Worm (Caenorhabditis elegans) whole organism, L1 larva: ENCODE data around the gene mboa-6.
A peak's percentile ranks its signal among the peaks of the same experiment; 100 is the strongest.

Experiments used
- F16B12.6 ChIP-seq: fragments of 150-350 bp; optimal IDR thresholded peaks from 2 replicates; lab custom pipeline; 2014; ENCODE audit warnings: missing biosample characterization, missing genetic modification characterization
- aha-1 ChIP-seq: fragments of 150-350 bp; optimal IDR thresholded peaks from 2 replicates; lab custom pipeline; 2014; ENCODE audit warnings: missing biosample characterization, missing genetic modification characterization
- alr-1 ChIP-seq: fragments of 200-800 bp; sonication (Bioruptor generic); optimal IDR thresholded peaks from 2 replicates; lab custom pipeline; 2018; ENCODE audit warnings: borderline replicate concordance, mild to moderate bottlenecking, missing genetic modification characterization, missing compliant biosample characterization
- ama-1 ChIP-seq: fragments of 150-350 bp; optimal IDR thresholded peaks from 2 replicates; lab custom pipeline; 2014
- ceh-8 ChIP-seq: fragments of 200-800 bp; sonication (Bioruptor generic); optimal IDR thresholded peaks from 2 replicates; lab custom pipeline; 2018; ENCODE audit warnings: mild to moderate bottlenecking, missing genetic modification characterization, moderate library complexity, missing compliant biosample characterization
- ceh-82 ChIP-seq, 3 experiments: fragments of 150-350 bp in 1 of 3; sonication (generic microtip) in 2 of 3; optimal IDR thresholded peaks; 2 replicates each; lab custom pipeline; 2014 to 2017; ENCODE audit warnings: missing biosample characterization in 3 of 3, missing genetic modification characterization in 3 of 3
- ceh-88 ChIP-seq: fragments of 200-800 bp; sonication (Bioruptor generic); IDR thresholded peaks from 2 replicates; pipeline ENCODE4 v1.3.6; 2022; ENCODE audit warnings: missing genetic modification characterization, missing compliant biosample characterization
- ceh-90 ChIP-seq: sonication (generic microtip); optimal IDR thresholded peaks from 2 replicates; lab custom pipeline; 2016; ENCODE audit warnings: missing genetic modification characterization, missing compliant biosample characterization
- ces-1 ChIP-seq: fragments of 150-350 bp; optimal IDR thresholded peaks from 2 replicates; lab custom pipeline; 2014; ENCODE audit warnings: missing biosample characterization, missing genetic modification reagents, missing genetic modification characterization
- egl-13 ChIP-seq: sonication (generic microtip); optimal IDR thresholded peaks from 2 replicates; lab custom pipeline; 2016; ENCODE audit warnings: missing genotype, missing genetic modification reagents, missing genetic modification characterization, missing compliant biosample characterization
- elt-2 ChIP-seq: sonication (generic microtip); optimal IDR thresholded peaks from 2 replicates; lab custom pipeline; 2016; ENCODE audit warnings: missing genetic modification characterization, mild to moderate bottlenecking, inconsistent platforms, missing compliant biosample characterization, missing genetic modification reagents
- elt-3 ChIP-seq, 6 experiments: fragments of 150-350 bp in 1 of 6; sonication (generic microtip); optimal IDR thresholded peaks; 2 replicates each; lab custom pipeline; 2017 to 2018; ENCODE audit warnings: missing biosample characterization in 6 of 6, missing genetic modification characterization in 6 of 6, inconsistent platforms in 1 of 6
- ets-5 ChIP-seq: fragments of 200-800 bp; sonication (Bioruptor generic); IDR thresholded peaks from 2 replicates; pipeline ENCODE4 v1.3.6; 2022; ENCODE audit warnings: missing genetic modification characterization, missing compliant biosample characterization
- fkh-8 ChIP-seq: sonication (generic microtip); optimal IDR thresholded peaks from 2 replicates; lab custom pipeline; 2016; ENCODE audit warnings: mild to moderate bottlenecking, missing genetic modification characterization, missing compliant biosample characterization
- grh-1 ChIP-seq: fragments of 200-800 bp; sonication (Bioruptor generic); IDR thresholded peaks from 2 replicates; pipeline ENCODE4 v1.3.6; 2022; ENCODE audit warnings: missing genetic modification reagents, missing genetic modification characterization, missing compliant biosample characterization
- hlh-17 ChIP-seq: fragments of 200-800 bp; sonication (Bioruptor generic); optimal IDR thresholded peaks from 2 replicates; lab custom pipeline; 2018; ENCODE audit warnings: missing genetic modification characterization, mild to moderate bottlenecking, missing compliant biosample characterization, moderate library complexity, borderline replicate concordance
- hlh-4 ChIP-seq: sonication (generic microtip); optimal IDR thresholded peaks from 2 replicates; lab custom pipeline; 2016; ENCODE audit warnings: mild to moderate bottlenecking, missing genetic modification characterization, missing compliant biosample characterization
- hpl-2 ChIP-seq: fragments of 150-350 bp; optimal IDR thresholded peaks from 2 replicates; lab custom pipeline; 2014; ENCODE audit warnings: missing biosample characterization, missing genetic modification reagents, missing genetic modification characterization
- irx-1 ChIP-seq: sonication (generic microtip); optimal IDR thresholded peaks from 2 replicates; lab custom pipeline; 2016; ENCODE audit warnings: missing genetic modification characterization, missing compliant biosample characterization
- isw-1 ChIP-seq: fragments of 200-800 bp; sonication (Bioruptor generic); IDR thresholded peaks from 2 replicates; pipeline ENCODE4 v1.3.6; 2022; ENCODE audit warnings: missing genetic modification characterization, missing compliant biosample characterization
- jun-1 ChIP-seq: fragments of 150-350 bp; optimal IDR thresholded peaks from 2 replicates; lab custom pipeline; 2014; ENCODE audit warnings: missing biosample characterization, missing genetic modification reagents, missing genetic modification characterization
- lin-14 ChIP-seq: fragments of 200-800 bp; sonication (Bioruptor generic); optimal IDR thresholded peaks from 2 replicates; lab custom pipeline; 2018; ENCODE audit warnings: mild to moderate bottlenecking, missing genetic modification characterization, moderate library complexity, missing compliant biosample characterization
- lin-15B ChIP-seq: fragments of 150-350 bp; sonication (generic microtip); optimal IDR thresholded peaks from 3 replicates; lab custom pipeline; 2014; ENCODE audit warnings: missing biosample characterization, missing genetic modification characterization
- lir-3 ChIP-seq: sonication (generic microtip); optimal IDR thresholded peaks from 2 replicates; lab custom pipeline; 2016; ENCODE audit warnings: mild to moderate bottlenecking, missing genetic modification characterization, moderate library complexity, missing compliant biosample characterization; ENCODE audit not compliant: poor library complexity
- lsy-2 ChIP-seq, 2 experiments: fragments of 150-350 bp; optimal IDR thresholded peaks; 2 replicates each; lab custom pipeline; 2014; ENCODE audit warnings: missing biosample characterization in 2 of 2, missing genetic modification characterization in 2 of 2
- mdl-1 ChIP-seq, 2 experiments: fragments of 150-350 bp; optimal IDR thresholded peaks; 2 replicates each; lab custom pipeline; 2014 to 2017; ENCODE audit warnings: missing biosample characterization in 2 of 2, missing genetic modification characterization in 2 of 2, inconsistent platforms in 1 of 2
- mef-2 ChIP-seq: fragments of 150-350 bp; optimal IDR thresholded peaks from 2 replicates; lab custom pipeline; 2014; ENCODE audit warnings: missing biosample characterization, missing genetic modification characterization
- mep-1 ChIP-seq: fragments of 150-350 bp; optimal IDR thresholded peaks from 2 replicates; lab custom pipeline; 2014; ENCODE audit warnings: missing biosample characterization, missing genetic modification characterization
- nhr-11 ChIP-seq: fragments of 150-350 bp; optimal IDR thresholded peaks from 2 replicates; lab custom pipeline; 2014; ENCODE audit warnings: missing biosample characterization, missing genetic modification characterization
- nhr-19 ChIP-seq: fragments of 200-800 bp; sonication (Bioruptor generic); conservative IDR thresholded peaks from 2 replicates; pipeline ENCODE4 v1.3.6; 2022; ENCODE audit warnings: missing genetic modification characterization, missing compliant biosample characterization
- nhr-20 ChIP-seq: sonication (generic microtip); optimal IDR thresholded peaks from 2 replicates; lab custom pipeline; 2016; ENCODE audit warnings: mild to moderate bottlenecking, missing genetic modification characterization, missing compliant biosample characterization
- nhr-237 ChIP-seq: fragments of 150-350 bp; optimal IDR thresholded peaks from 2 replicates; lab custom pipeline; 2014; ENCODE audit warnings: missing biosample characterization, missing genetic modification characterization
- nhr-28 ChIP-seq: fragments of 150-350 bp; optimal IDR thresholded peaks from 2 replicates; lab custom pipeline; 2014; ENCODE audit warnings: missing biosample characterization, missing genetic modification characterization
- nhr-76 ChIP-seq: sonication (generic microtip); optimal IDR thresholded peaks from 2 replicates; lab custom pipeline; 2017; ENCODE audit warnings: missing biosample characterization, missing genetic modification characterization
- nhr-77 ChIP-seq: fragments of 150-350 bp; optimal IDR thresholded peaks from 2 replicates; lab custom pipeline; 2014; ENCODE audit warnings: missing biosample characterization, missing genetic modification characterization
- nhr-84 ChIP-seq: sonication (generic microtip); optimal IDR thresholded peaks from 2 replicates; lab custom pipeline; 2017; ENCODE audit warnings: missing biosample characterization, missing genetic modification characterization
- nhr-85 ChIP-seq: sonication (generic microtip); peaks from one replicate; lab custom pipeline; 2016; ENCODE audit warnings: missing genetic modification characterization, inconsistent platforms, missing compliant biosample characterization
- nhr-90 ChIP-seq: sonication (generic microtip); optimal IDR thresholded peaks from 2 replicates; lab custom pipeline; 2016; ENCODE audit warnings: mild to moderate bottlenecking, missing genetic modification characterization, missing compliant biosample characterization; ENCODE audit not compliant: poor library complexity
- pag-3 ChIP-seq: sonication (generic microtip); optimal IDR thresholded peaks from 2 replicates; lab custom pipeline; 2017; ENCODE audit warnings: missing genetic modification characterization, mild to moderate bottlenecking, missing compliant biosample characterization, antibody characterized with exemption, borderline replicate concordance; ENCODE audit not compliant: insufficient read depth
- pqm-1 ChIP-seq: sonication (generic microtip); optimal IDR thresholded peaks from 3 replicates; lab custom pipeline; 2017; ENCODE audit warnings: missing biosample characterization, missing genetic modification characterization
- rnt-1 ChIP-seq: sonication (generic microtip); optimal IDR thresholded peaks from 2 replicates; lab custom pipeline; 2016; ENCODE audit warnings: mild to moderate bottlenecking, missing genetic modification characterization, moderate library complexity, missing compliant biosample characterization
- skn-1 ChIP-seq: fragments of 150-350 bp; optimal IDR thresholded peaks from 2 replicates; lab custom pipeline; 2014; ENCODE audit warnings: missing biosample characterization, missing genetic modification characterization
- snpc-4 ChIP-seq: fragments of 150-350 bp; optimal IDR thresholded peaks from 2 replicates; lab custom pipeline; 2014; ENCODE audit warnings: missing biosample characterization, missing genetic modification characterization
- swsn-7 ChIP-seq: sonication (generic microtip); optimal IDR thresholded peaks from 2 replicates; lab custom pipeline; 2016; ENCODE audit warnings: missing genetic modification characterization, missing compliant biosample characterization
- tbx-2 ChIP-seq: sonication (generic microtip); optimal IDR thresholded peaks from 2 replicates; lab custom pipeline; 2016; ENCODE audit warnings: missing genetic modification characterization, missing compliant biosample characterization
- vab-15 ChIP-seq: sonication (generic microtip); optimal IDR thresholded peaks from 2 replicates; lab custom pipeline; 2017; ENCODE audit warnings: missing genotype, mild to moderate bottlenecking, missing genetic modification characterization, missing compliant biosample characterization
- xbp-1 ChIP-seq: sonication (generic microtip); optimal IDR thresholded peaks from 2 replicates; lab custom pipeline; 2016; ENCODE audit warnings: missing genetic modification characterization, missing compliant biosample characterization
- zag-1 ChIP-seq: fragments of 150-350 bp; optimal IDR thresholded peaks from 2 replicates; lab custom pipeline; 2014; ENCODE audit warnings: missing biosample characterization, missing genetic modification characterization
- zip-4 ChIP-seq: fragments of 200-800 bp; sonication (Bioruptor generic); optimal IDR thresholded peaks from 2 replicates; lab custom pipeline; 2018; ENCODE audit warnings: mild to moderate bottlenecking, missing genetic modification characterization, moderate library complexity, missing compliant biosample characterization
- ztf-11 ChIP-seq, 2 experiments: sonication (generic microtip); optimal IDR thresholded peaks; 2 replicates each; lab custom pipeline; 2016 to 2017; ENCODE audit warnings: missing genetic modification characterization in 2 of 2, missing biosample characterization in 1 of 2, missing compliant biosample characterization in 1 of 2
- ztf-4 ChIP-seq: fragments of 150-350 bp; optimal IDR thresholded peaks from 2 replicates; lab custom pipeline; 2014; ENCODE audit warnings: missing biosample characterization, missing genetic modification characterization

mboa-6 gene

DNA sequence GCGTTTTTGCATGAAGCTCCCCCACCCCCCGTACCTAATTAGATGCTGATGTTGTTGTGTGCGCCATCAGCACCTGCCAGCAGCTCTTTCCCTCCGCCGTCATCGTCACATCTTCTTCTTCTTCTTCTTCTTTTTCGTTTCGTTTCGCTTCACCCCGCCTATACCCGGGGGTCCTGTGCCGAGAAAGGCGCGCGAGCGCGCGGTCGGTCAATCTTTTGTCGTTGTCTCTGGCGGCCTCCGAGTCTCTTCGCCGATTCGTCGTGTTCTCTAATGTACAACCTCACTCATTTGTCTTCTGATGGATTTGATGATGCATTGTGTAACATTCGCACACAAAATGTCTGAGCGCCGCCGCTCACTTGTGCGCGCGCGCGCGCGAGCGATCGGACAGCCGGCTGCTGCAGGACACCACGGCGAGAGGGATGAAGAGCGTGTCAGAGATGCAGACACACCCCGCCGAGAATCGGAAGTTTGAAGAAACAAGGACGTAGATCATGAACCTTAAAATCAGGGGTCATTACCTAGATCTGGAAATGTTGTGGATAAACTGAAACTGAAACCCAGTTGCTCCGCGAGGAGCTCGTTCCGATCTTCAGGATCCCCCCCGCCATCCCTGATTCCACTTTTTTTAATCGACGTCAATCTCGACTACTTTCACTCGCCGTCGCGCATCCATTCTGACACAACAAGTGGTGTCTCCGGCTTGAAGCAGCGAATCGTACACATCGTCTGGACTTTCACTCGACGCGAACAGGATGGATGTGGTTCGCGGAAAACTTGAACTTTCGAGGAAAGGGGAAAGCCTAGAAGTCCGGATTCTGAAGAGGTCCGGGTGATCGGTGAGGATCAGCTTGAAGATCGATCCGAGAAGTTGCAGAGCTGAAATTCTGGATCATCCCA, 38.1 kb downstream of the mboa-6 start (continued):
- TF ChIP-seq irx-1 (tag; lab: Kevin White, UChicago) (peak; percentile 92), skn-1 (tag; lab: Kevin White, UChicago) (peak; percentile 95), mef-2 (tag; lab: Kevin White, UChicago) (peak; percentile 78), hlh-4 (tag; lab: Kevin White, UChicago) (no peak), ces-1 (GFP tag; lab: Kevin White, UChicago) (no peak), nhr-237 (tag; lab: Kevin White, UChicago) (peak; percentile 69), tbx-2 (peak; percentile 97), egl-13 (tag; lab: Kevin White, UChicago) (peak; percentile 82), ztf-11 (tag; optimal IDR thresholded peaks at IDR 0.05; lab: Kevin White, UChicago) (peak in 1 of 2 experiments; percentile 74), lsy-2 (tag; optimal IDR thresholded peaks at IDR 0.05; lab: Kevin White, UChicago) (peak; percentile 87 to 88), hpl-2 (GFP tag; lab: Kevin White, UChicago) (no peak), isw-1 (GFP tag; lab: Robert Waterston, UW) (peak; percentile 62), ceh-82 (tag; optimal IDR thresholded peaks at IDR 0.05; lab: Kevin White, UChicago) (peak; percentile 56 to 83 (median 82)), nhr-76 (no peak), elt-2 (no peak), hlh-17 (GFP tag; lab: Kevin White, UChicago) (no peak), mep-1 (peak; percentile 60), xbp-1 (tag; lab: Kevin White, UChicago) (peak; percentile 79), swsn-7 (peak; percentile 93), pag-3 (no peak), nhr-90 (tag; lab: Kevin White, UChicago) (peak; percentile 91), ceh-88 (GFP tag; lab: Robert Waterston, UW) (peak; percentile 90), nhr-28 (tag; lab: Kevin White, UChicago) (no peak), lin-15B (tag; lab: Kevin White, UChicago) (peak; percentile 5), nhr-11 (tag; lab: Kevin White, UChicago) (peak; percentile 74), vab-15 (tag; lab: Kevin White, UChicago) (peak; percentile 70), nhr-20 (tag; lab: Kevin White, UChicago) (peak; percentile 99), aha-1 (tag; lab: Kevin White, UChicago) (peak; percentile 68), ceh-8 (GFP tag; lab: Kevin White, UChicago) (peak; percentile 99), pqm-1 (no peak), lir-3 (tag; lab: Kevin White, UChicago) (peak; percentile 59), lin-14 (GFP tag; lab: Kevin White, UChicago) (peak; percentile 100), ama-1 (lab: Kevin White, UChicago) (no peak), nhr-85 (tag; lab: Kevin White, UChicago) (peak; percentile 100), zag-1 (peak; percentile 45), nhr-19 (peak; percentile 96), nhr-84 (tag; lab: Kevin White, UChicago) (no peak), ztf-4 (tag; lab: Kevin White, UChicago) (peak; percentile 75), ets-5 (GFP tag; lab: Robert Waterston, UW) (no peak), mdl-1 (tag; optimal IDR thresholded peaks at IDR 0.05; lab: Kevin White, UChicago) (peak; percentile 47 to 92), ceh-90 (tag; lab: Kevin White, UChicago) (no peak), alr-1 (tag; lab: Kevin White, UChicago) (no peak), elt-3 (tag; optimal IDR thresholded peaks at IDR 0.05; lab: Kevin White, UChicago) (peak in 5 of 6 experiments; percentile 40 to 86 (median 76)), fkh-8 (tag; lab: Kevin White, UChicago) (peak; percentile 97), nhr-77 (tag; lab: Kevin White, UChicago) (peak; percentile 89), F16B12.6 (tag; lab: Kevin White, UChicago) (peak; percentile 31), snpc-4 (tag; lab: Kevin White, UChicago) (peak; percentile 59), zip-4 (peak; percentile 60), rnt-1 (tag; lab: Kevin White, UChicago) (peak; percentile 94), grh-1 (peak; percentile 92), jun-1 (tag; lab: Kevin White, UChicago) (peak; percentile 92)
